Worm (Caenorhabditis elegans) whole organism, L4 larva: ENCODE results near the gene ZK632.4.

Source experiments
- T20F7.1 ChIP-seq: fragments of 200-800 bp; sonication (Bioruptor generic); optimal IDR thresholded peaks from 2 replicates; lab custom pipeline; 2018; ENCODE audit warnings: mild to moderate bottlenecking, missing genetic modification characterization, missing compliant biosample characterization
- T26A8.4 ChIP-seq: fragments of 200-800 bp; sonication (Bioruptor generic); IDR thresholded peaks from 2 replicates; pipeline ENCODE4 v1.3.6; 2022; ENCODE audit warnings: missing genetic modification characterization, missing compliant biosample characterization
- Y5F2A.4 ChIP-seq: fragments of 200-800 bp; sonication (Bioruptor generic); optimal IDR thresholded peaks from 2 replicates; lab custom pipeline; 2018; ENCODE audit warnings: mild to moderate bottlenecking, missing genetic modification characterization, missing compliant biosample characterization
- Y75B8A.6 ChIP-seq: fragments of 200-800 bp; sonication (Bioruptor generic); IDR thresholded peaks from 2 replicates; pipeline ENCODE4 v1.3.6; 2022; ENCODE audit warnings: missing genetic modification reagents, missing genetic modification characterization, missing compliant biosample characterization
- aha-1 ChIP-seq: fragments of 150-350 bp; peaks from one replicate; lab custom pipeline; 2014; ENCODE audit warnings: missing biosample characterization, missing genetic modification characterization
- ama-1 ChIP-seq: fragments of 150-350 bp; optimal IDR thresholded peaks from 2 replicates; lab custom pipeline; 2014; ENCODE audit warnings: inconsistent platforms, mixed read lengths
- ceh-20 ChIP-seq: fragments of 200-800 bp; sonication (Bioruptor generic); IDR thresholded peaks from 2 replicates; pipeline ENCODE4 v1.3.6; 2022; ENCODE audit warnings: missing genetic modification reagents, missing genetic modification characterization, missing compliant biosample characterization
- ceh-44 ChIP-seq: fragments of 200-800 bp; sonication (Bioruptor generic); IDR thresholded peaks from 2 replicates; pipeline ENCODE4 v1.3.6; 2022; ENCODE audit warnings: missing genetic modification reagents, missing genetic modification characterization, missing compliant biosample characterization
- ceh-62 ChIP-seq: sonication (generic microtip); optimal IDR thresholded peaks from 2 replicates; lab custom pipeline; 2017; ENCODE audit warnings: missing biosample characterization, missing genetic modification characterization
- cey-2 ChIP-seq: sonication (generic microtip); optimal IDR thresholded peaks from 3 replicates; lab custom pipeline; 2017; ENCODE audit warnings: missing genetic modification characterization, mild to moderate bottlenecking, missing compliant biosample characterization, antibody characterized with exemption, borderline replicate concordance; ENCODE audit not compliant: insufficient read depth
- daf-16 ChIP-seq, 3 experiments: sonication (generic microtip); optimal IDR thresholded peaks; 2 replicates each; lab custom pipeline; 2016 to 2017; ENCODE audit warnings: missing genetic modification characterization in 3 of 3, missing genetic modification reagents in 3 of 3, mild to moderate bottlenecking in 2 of 3, missing compliant biosample characterization in 2 of 3, missing biosample characterization in 1 of 3, moderate library complexity in 1 of 3
- daf-19 ChIP-seq: fragments of 200-800 bp; sonication (Bioruptor generic); conservative IDR thresholded peaks from 2 replicates; pipeline ENCODE4 v1.3.6; 2022; ENCODE audit warnings: missing genetic modification characterization, missing compliant biosample characterization
- dmd-6 ChIP-seq: fragments of 200-800 bp; sonication (Bioruptor generic); IDR thresholded peaks from 2 replicates; pipeline ENCODE4 v1.3.6; 2022; ENCODE audit warnings: missing genetic modification reagents, missing genetic modification characterization, missing compliant biosample characterization
- dpl-1 ChIP-seq: fragments of 150-350 bp; optimal IDR thresholded peaks from 2 replicates; lab custom pipeline; 2014; ENCODE audit warnings: missing biosample characterization, missing genetic modification reagents, missing genetic modification characterization
- dve-1 ChIP-seq: sonication (generic microtip); optimal IDR thresholded peaks from 2 replicates; lab custom pipeline; 2017; ENCODE audit warnings: antibody characterized with exemption, mild to moderate bottlenecking, missing genetic modification characterization, missing compliant biosample characterization; ENCODE audit not compliant: insufficient read depth
- gei-8 ChIP-seq: fragments of 200-800 bp; sonication (Bioruptor generic); optimal IDR thresholded peaks from 2 replicates; lab custom pipeline; 2018; ENCODE audit warnings: mild to moderate bottlenecking, missing genetic modification characterization, missing compliant biosample characterization
- hlh-11 ChIP-seq: fragments of 200-800 bp; sonication (Bioruptor generic); optimal IDR thresholded peaks from 2 replicates; lab custom pipeline; 2018; ENCODE audit warnings: mild to moderate bottlenecking, missing genetic modification characterization, missing compliant biosample characterization
- hlh-30 ChIP-seq: sonication (generic microtip); optimal IDR thresholded peaks from 2 replicates; lab custom pipeline; 2017; ENCODE audit warnings: antibody characterized with exemption, mild to moderate bottlenecking, missing genetic modification characterization, missing compliant biosample characterization; ENCODE audit not compliant: insufficient read depth
- lin-13 ChIP-seq: fragments of 150-350 bp; optimal IDR thresholded peaks from 2 replicates; lab custom pipeline; 2014; ENCODE audit warnings: missing biosample characterization, missing genetic modification reagents, missing genetic modification characterization
- lin-38 ChIP-seq: fragments of 200-800 bp; sonication (Bioruptor generic); IDR thresholded peaks from 2 replicates; pipeline ENCODE4 v1.3.6; 2022; ENCODE audit warnings: missing genetic modification reagents, missing genetic modification characterization, missing compliant biosample characterization
- lir-3 ChIP-seq: sonication (generic microtip); optimal IDR thresholded peaks from 2 replicates; lab custom pipeline; 2016; ENCODE audit warnings: mild to moderate bottlenecking, missing genetic modification characterization, missing compliant biosample characterization
- lsy-2 ChIP-seq, 2 experiments: fragments of 150-350 bp in 1 of 2; sonication (generic microtip) in 1 of 2; optimal IDR thresholded peaks; 2 replicates each; lab custom pipeline; 2014 to 2017; ENCODE audit warnings: missing biosample characterization in 2 of 2, missing genetic modification characterization in 2 of 2
- madf-5 ChIP-seq, 2 experiments: fragments of 200-800 bp; sonication (Bioruptor generic); IDR thresholded peaks; 2 replicates each; pipeline ENCODE4 v1.3.6; 2022; ENCODE audit warnings: missing compliant biosample characterization in 2 of 2, missing genetic modification characterization in 2 of 2
- madf-9 ChIP-seq: fragments of 200-800 bp; sonication (Bioruptor generic); conservative IDR thresholded peaks from 2 replicates; pipeline ENCODE4 v1.3.6; 2022; ENCODE audit warnings: missing genetic modification reagents, missing genetic modification characterization, missing compliant biosample characterization
- mdl-1 ChIP-seq, 2 experiments: fragments of 150-350 bp in 1 of 2; sonication (generic microtip) in 1 of 2; optimal IDR thresholded peaks; 2 replicates each; lab custom pipeline; 2014 to 2017; ENCODE audit warnings: missing biosample characterization in 2 of 2, missing genetic modification characterization in 2 of 2
- mdt-29 ChIP-seq: fragments of 200-800 bp; sonication (Bioruptor generic); IDR thresholded peaks from 2 replicates; pipeline ENCODE4 v1.3.6; 2022; ENCODE audit warnings: missing genetic modification reagents, missing genetic modification characterization, missing compliant biosample characterization
- mep-1 ChIP-seq: fragments of 150-350 bp; sonication (generic microtip); optimal IDR thresholded peaks from 3 replicates; lab custom pipeline; 2014; ENCODE audit warnings: missing biosample characterization, missing genetic modification characterization
- mxl-3 ChIP-seq: fragments of 200-800 bp; sonication (Bioruptor generic); optimal IDR thresholded peaks from 2 replicates; lab custom pipeline; 2018; ENCODE audit warnings: mild to moderate bottlenecking, missing genetic modification characterization, missing compliant biosample characterization
- nhr-111 ChIP-seq: fragments of 200-800 bp; sonication (Bioruptor generic); optimal IDR thresholded peaks from 2 replicates; lab custom pipeline; 2018; ENCODE audit warnings: mild to moderate bottlenecking, missing genetic modification characterization, missing compliant biosample characterization
- nhr-237 ChIP-seq: sonication (generic microtip); optimal IDR thresholded peaks from 2 replicates; lab custom pipeline; 2017; ENCODE audit warnings: missing biosample characterization, missing genetic modification characterization
- nhr-28 ChIP-seq: fragments of 150-350 bp; optimal IDR thresholded peaks from 2 replicates; lab custom pipeline; 2014; ENCODE audit warnings: missing biosample characterization, missing genetic modification characterization
- nhr-48 ChIP-seq: sonication (generic microtip); optimal IDR thresholded peaks from 2 replicates; lab custom pipeline; 2016; ENCODE audit warnings: mild to moderate bottlenecking, missing genetic modification characterization, missing compliant biosample characterization
- nhr-6 ChIP-seq: fragments of 150-350 bp; optimal IDR thresholded peaks from 2 replicates; lab custom pipeline; 2014; ENCODE audit warnings: missing biosample characterization, missing genetic modification characterization
- nhr-76 ChIP-seq: fragments of 150-350 bp; optimal IDR thresholded peaks from 2 replicates; lab custom pipeline; 2014; ENCODE audit warnings: missing biosample characterization, missing genetic modification characterization
- nhr-77 ChIP-seq: fragments of 150-350 bp; optimal IDR thresholded peaks from 2 replicates; lab custom pipeline; 2014; ENCODE audit warnings: missing biosample characterization, missing genetic modification characterization
- php-3 ChIP-seq: fragments of 200-800 bp; sonication (Bioruptor generic); IDR thresholded peaks from 2 replicates; pipeline ENCODE4 v1.3.6; 2022; ENCODE audit warnings: missing genetic modification reagents, missing genetic modification characterization, missing compliant biosample characterization
- pqm-1 ChIP-seq: sonication (generic microtip); optimal IDR thresholded peaks from 2 replicates; lab custom pipeline; 2017; ENCODE audit warnings: missing biosample characterization, missing genetic modification characterization
- sdz-12 ChIP-seq: fragments of 200-800 bp; sonication (Bioruptor generic); optimal IDR thresholded peaks from 2 replicates; lab custom pipeline; 2018; ENCODE audit warnings: mild to moderate bottlenecking, missing genetic modification characterization, missing compliant biosample characterization
- set-16 ChIP-seq: fragments of 200-800 bp; sonication (Bioruptor generic); IDR thresholded peaks from 2 replicates; pipeline ENCODE4 v1.3.6; 2022; ENCODE audit warnings: missing genetic modification reagents, missing genetic modification characterization, missing compliant biosample characterization
- snpc-4 ChIP-seq: fragments of 150-350 bp; optimal IDR thresholded peaks from 2 replicates; lab custom pipeline; 2014; ENCODE audit warnings: missing biosample characterization, missing genetic modification characterization
- tra-1 ChIP-seq: fragments of 200-800 bp; sonication (Bioruptor generic); IDR thresholded peaks from 2 replicates; pipeline ENCODE4 v1.3.6; 2022; ENCODE audit warnings: missing genetic modification reagents, missing genetic modification characterization, missing compliant biosample characterization
- vab-7 ChIP-seq: fragments of 200-800 bp; sonication (Bioruptor generic); IDR thresholded peaks from 2 replicates; pipeline ENCODE4 v1.3.6; 2022; ENCODE audit warnings: missing genetic modification reagents, missing genetic modification characterization, missing compliant biosample characterization
- zfp-2 ChIP-seq: sonication (generic microtip); optimal IDR thresholded peaks from 2 replicates; lab custom pipeline; 2016; ENCODE audit warnings: mild to moderate bottlenecking, missing genetic modification characterization, missing compliant biosample characterization
- zfp-3 ChIP-seq: fragments of 200-800 bp; sonication (Bioruptor generic); conservative IDR thresholded peaks from 2 replicates; pipeline ENCODE4 v1.3.6; 2022; ENCODE audit warnings: missing genetic modification reagents, missing genetic modification characterization, missing compliant biosample characterization
- zip-2 ChIP-seq: fragments of 150-350 bp; optimal IDR thresholded peaks from 2 replicates; lab custom pipeline; 2014; ENCODE audit warnings: missing biosample characterization, missing genetic modification characterization
- ztf-11 ChIP-seq: fragments of 150-350 bp; optimal IDR thresholded peaks from 2 replicates; lab custom pipeline; 2014; ENCODE audit warnings: missing biosample characterization, missing genetic modification characterization

Gene ZK632.4

DNA sequence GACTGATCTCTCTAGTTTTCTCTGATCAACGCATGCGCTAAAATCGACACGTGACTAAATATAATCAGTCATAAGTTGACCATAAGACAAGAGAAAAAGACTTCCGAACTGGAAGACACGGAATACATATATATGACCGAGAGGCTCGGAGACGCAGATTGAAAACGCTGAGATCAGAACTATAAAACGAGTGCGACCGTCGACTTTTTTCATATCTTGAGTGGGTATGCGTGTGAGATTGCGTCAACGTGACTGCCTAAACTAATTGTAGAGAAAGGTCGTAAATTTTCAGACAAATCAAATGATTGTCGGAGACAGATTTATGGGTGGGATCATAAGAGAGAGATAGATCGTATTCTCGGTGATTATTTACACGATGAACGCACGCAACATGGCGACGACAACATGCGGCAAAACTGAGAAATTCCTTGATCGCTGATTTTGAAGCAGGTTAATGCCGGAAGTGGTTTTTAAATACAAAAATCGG is 349 bp upstream of the ZK632.4 start:
- no peak for TF ChIP-seq mdt-29
- peak; percentile 81 for TF ChIP-seq aha-1
- TF ChIP-seq mep-1 (tag; lab: Kevin White, UChicago) = peak; percentile 63
- peak; percentile 45 for TF ChIP-seq nhr-77 (tag; lab: Kevin White, UChicago)
- peak; percentile 8 for TF ChIP-seq lin-13 (GFP tag; lab: Kevin White, UChicago)
- no peak for TF ChIP-seq lir-3
- 0 out of 2 replicates have a peak, but pooled peaks have one; percentile 15 for TF ChIP-seq T26A8.4 (GFP tag; lab: Robert Waterston, UW)
- peak; percentile 81 for TF ChIP-seq hlh-11 (tag; lab: Kevin White, UChicago)
- peak; percentile 87 for TF ChIP-seq hlh-30 (tag; lab: Kevin White, UChicago)
- peak; percentile 72 for TF ChIP-seq ceh-20 (GFP tag; lab: Robert Waterston, UW)
- TF ChIP-seq nhr-6 (tag; lab: Kevin White, UChicago) = peak; percentile 38
- TF ChIP-seq dve-1 (tag; lab: Kevin White, UChicago) = peak; percentile 61
- TF ChIP-seq nhr-28 = peak; percentile 75
- TF ChIP-seq nhr-111 = no peak
- TF ChIP-seq dmd-6 (GFP tag; lab: Robert Waterston, UW) = peak; percentile 37; the same call in 1 of the 2 replicates
- TF ChIP-seq ama-1 (lab: Kevin White, UChicago) = peak; percentile 64
- no peak for TF ChIP-seq pqm-1 (tag; lab: Kevin White, UChicago)
- peak; percentile 2 to 25 for TF ChIP-seq lsy-2 (tag; optimal IDR thresholded peaks at IDR 0.05; lab: Kevin White, UChicago)
- TF ChIP-seq set-16 = no peak
- TF ChIP-seq sdz-12 (GFP tag; lab: Kevin White, UChicago) = no peak
- TF ChIP-seq daf-16 (GFP tag; optimal IDR thresholded peaks at IDR 0.05; lab: Kevin White, UChicago) = no peak
- TF ChIP-seq daf-16 (tag; optimal IDR thresholded peaks at IDR 0.05; lab: Kevin White, UChicago) = peak; percentile 13
- TF ChIP-seq lin-38 (GFP tag; lab: Robert Waterston, UW) = peak; percentile 30; the same call in 1 of the 2 replicates
- 0 out of 2 replicates have a peak, but pooled peaks have one; percentile 6 for TF ChIP-seq tra-1
- TF ChIP-seq nhr-48 (tag; lab: Kevin White, UChicago) = peak; percentile 86
- peak; percentile 34 for TF ChIP-seq dpl-1
- TF ChIP-seq mdl-1 (tag; optimal IDR thresholded peaks at IDR 0.05; lab: Kevin White, UChicago) = peak; percentile 23 to 79
- peak; percentile 79 for TF ChIP-seq mxl-3 (GFP tag; lab: Kevin White, UChicago)
- TF ChIP-seq madf-5 (GFP tag; IDR thresholded peaks at IDR 0.05; lab: Robert Waterston, UW) = no peak
- TF ChIP-seq php-3 (GFP tag; lab: Robert Waterston, UW) = peak; percentile 94
- TF ChIP-seq zip-2 = peak; percentile 5

DNA sequence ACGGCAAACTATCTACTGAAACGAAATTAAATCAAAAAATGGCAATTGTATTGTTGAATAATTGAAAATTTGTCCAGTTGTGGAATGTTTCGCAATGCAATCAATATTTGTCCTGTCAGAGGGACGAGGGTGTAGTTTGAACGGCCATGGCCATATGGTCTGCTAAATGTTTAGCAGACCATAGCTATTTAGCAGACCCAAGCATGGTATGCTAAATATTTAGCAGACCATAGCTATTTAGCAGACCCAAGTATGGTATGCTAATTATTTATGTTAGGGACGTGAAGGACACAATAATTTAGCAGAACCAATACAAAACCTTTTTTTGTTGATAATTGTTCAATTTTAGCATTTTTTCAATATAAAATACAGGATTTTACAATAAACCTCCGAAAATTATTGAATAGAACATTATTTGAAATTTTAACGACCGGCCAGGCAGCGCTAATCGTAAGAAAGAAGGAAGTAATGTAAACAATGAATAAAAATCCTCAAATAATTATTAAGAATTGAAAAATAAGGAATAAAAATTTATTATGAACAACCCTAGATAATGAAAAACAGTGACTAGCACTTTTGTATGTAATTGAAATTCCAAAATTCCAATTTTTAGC is 2.1 kb downstream of the ZK632.4 start, which contains the start of gene riok-3:
Gene riok-3 (minus strand): TSS at position 15 of the 614 bp plus-strand sequence.
- TF ChIP-seq dve-1 (tag; lab: Kevin White, UChicago) = peak; percentile 1
- TF ChIP-seq nhr-76 (tag; lab: Kevin White, UChicago) = no peak
- TF ChIP-seq ama-1 (lab: Kevin White, UChicago) = no peak
- peak; percentile 87 for TF ChIP-seq zip-2
- peak; percentile 77 for TF ChIP-seq zfp-3
- TF ChIP-seq gei-8 = peak; percentile 18
- TF ChIP-seq snpc-4 (tag; lab: Kevin White, UChicago) = no peak
- no peak for TF ChIP-seq cey-2
- TF ChIP-seq nhr-237 (tag; lab: Kevin White, UChicago) = no peak
- no peak for TF ChIP-seq ztf-11
- TF ChIP-seq zfp-2 (tag; lab: Kevin White, UChicago) = no peak
- peak; percentile 1 for TF ChIP-seq hlh-11 (tag; lab: Kevin White, UChicago)
- no peak for TF ChIP-seq vab-7 (GFP tag; lab: Robert Waterston, UW)
- peak; percentile 40 for TF ChIP-seq T20F7.1 (GFP tag; lab: Kevin White, UChicago)
- TF ChIP-seq hlh-30 (tag; lab: Kevin White, UChicago) = no peak
- TF ChIP-seq daf-19 = no peak
- TF ChIP-seq aha-1 = no peak
- TF ChIP-seq ceh-62 (tag; lab: Kevin White, UChicago) = no peak
- no peak for TF ChIP-seq ceh-20 (GFP tag; lab: Robert Waterston, UW)
- TF ChIP-seq nhr-28 = peak; percentile 12
- no peak for TF ChIP-seq nhr-6 (tag; lab: Kevin White, UChicago)
- TF ChIP-seq Y5F2A.4 (GFP tag; lab: Kevin White, UChicago) = no peak
- TF ChIP-seq madf-5 (GFP tag; IDR thresholded peaks at IDR 0.05; lab: Robert Waterston, UW) = no peak
- TF ChIP-seq ceh-44 = no peak
- peak; percentile 39 for TF ChIP-seq nhr-77 (tag; lab: Kevin White, UChicago)
- TF ChIP-seq mdt-29 = 0 out of 2 replicates have a peak, but pooled peaks have one; percentile 8
- peak in 1 of 2 experiments; percentile 51 for TF ChIP-seq lsy-2 (tag; optimal IDR thresholded peaks at IDR 0.05; lab: Kevin White, UChicago)
- TF ChIP-seq Y75B8A.6 (GFP tag; lab: Robert Waterston, UW) = no peak
- peak; percentile 33 for TF ChIP-seq mep-1 (tag; lab: Kevin White, UChicago)
- TF ChIP-seq madf-9 = no peak
